Worm (Caenorhabditis elegans) whole organism, early embryonic: ENCODE data around the gene F11A10.5.

Experiments used
- B0310.2 ChIP-seq: sonication (generic microtip); optimal IDR thresholded peaks from 2 replicates; lab custom pipeline; 2016; ENCODE audit warnings: mild to moderate bottlenecking, missing genetic modification characterization, missing compliant biosample characterization
- F13C5.2 ChIP-seq: sonication (generic microtip); optimal IDR thresholded peaks from 2 replicates; lab custom pipeline; 2017; ENCODE audit warnings: mild to moderate bottlenecking, missing genetic modification characterization, inconsistent platforms, missing compliant biosample characterization
- aly-1 ChIP-seq: sonication (generic microtip); optimal IDR thresholded peaks from 2 replicates; lab custom pipeline; 2016; ENCODE audit warnings: missing genetic modification characterization, missing compliant biosample characterization
- ama-1 ChIP-seq: fragments of 150-350 bp; optimal IDR thresholded peaks from 2 replicates; lab custom pipeline; 2014
- ceh-13 ChIP-seq: fragments of 200-800 bp; sonication (Bioruptor generic); optimal IDR thresholded peaks from 2 replicates; lab custom pipeline; 2018; ENCODE audit warnings: mild to moderate bottlenecking, missing genetic modification characterization, missing compliant biosample characterization
- ceh-36 ChIP-seq: sonication (generic microtip); optimal IDR thresholded peaks from 2 replicates; lab custom pipeline; 2016; ENCODE audit warnings: missing genetic modification characterization, inconsistent platforms, missing compliant biosample characterization
- ets-7 ChIP-seq: sonication (generic microtip); optimal IDR thresholded peaks from 2 replicates; lab custom pipeline; 2016; ENCODE audit warnings: missing genotype, missing genetic modification characterization, missing compliant biosample characterization
- flt-1 ChIP-seq: fragments of 200-800 bp; sonication (Bioruptor generic); IDR thresholded peaks from 2 replicates; pipeline ENCODE4 v1.3.6; 2022; ENCODE audit warnings: missing genetic modification characterization, missing compliant biosample characterization
- hmbx-1 ChIP-seq: sonication (generic microtip); optimal IDR thresholded peaks from 2 replicates; lab custom pipeline; 2016; ENCODE audit warnings: mild to moderate bottlenecking, missing genetic modification characterization, missing compliant biosample characterization
- hmg-4 ChIP-seq: fragments of 200-800 bp; sonication (Bioruptor generic); optimal IDR thresholded peaks from 2 replicates; lab custom pipeline; 2018; ENCODE audit warnings: mild to moderate bottlenecking, missing genetic modification characterization, missing compliant biosample characterization
- hnd-1 ChIP-seq: sonication (generic microtip); optimal IDR thresholded peaks from 2 replicates; lab custom pipeline; 2016; ENCODE audit warnings: missing genetic modification characterization, missing compliant biosample characterization
- pes-1 ChIP-seq: fragments of 200-800 bp; sonication (Bioruptor generic); IDR thresholded peaks from 2 replicates; pipeline ENCODE4 v1.3.6; 2022; ENCODE audit warnings: missing genetic modification reagents, missing genetic modification characterization, missing compliant biosample characterization
- scrt-1 ChIP-seq: fragments of 200-800 bp; sonication (Bioruptor generic); IDR thresholded peaks from 2 replicates; pipeline ENCODE4 v1.3.6; 2022; ENCODE audit warnings: missing genetic modification characterization, missing compliant biosample characterization
- sea-1 ChIP-seq: fragments of 200-800 bp; sonication (Bioruptor generic); conservative IDR thresholded peaks from 2 replicates; pipeline ENCODE4 v1.3.6; 2022; ENCODE audit warnings: missing genetic modification characterization, missing compliant biosample characterization
- tbx-11 ChIP-seq: fragments of 200-800 bp; sonication (Bioruptor generic); IDR thresholded peaks from 2 replicates; pipeline ENCODE4 v1.3.6; 2022; ENCODE audit warnings: missing genetic modification characterization, missing compliant biosample characterization
- tbx-37 ChIP-seq: fragments of 200-800 bp; sonication (Bioruptor generic); conservative IDR thresholded peaks from 2 replicates; pipeline ENCODE4 v1.3.6; 2022; ENCODE audit warnings: missing genetic modification reagents, missing genetic modification characterization, missing compliant biosample characterization
- tra-4 ChIP-seq: sonication (generic microtip); optimal IDR thresholded peaks from 2 replicates; lab custom pipeline; 2017; ENCODE audit warnings: missing genetic modification characterization, missing compliant biosample characterization

Gene F11A10.5

ce11 chrIV:12056603-12057002 is 37.3 kb upstream of the F11A10.5 start, which contains the start of gene K08E4.2:
Gene K08E4.2 (minus strand): TSS chrIV:12056656.
- no peak for TF ChIP-seq ama-1
- TF ChIP-seq ceh-36 (tag; lab: Kevin White, UChicago) = no peak
- no peak for TF ChIP-seq scrt-1 (GFP tag; lab: Robert Waterston, UW)
- no peak for TF ChIP-seq tbx-11 (GFP tag; lab: Robert Waterston, UW)
- no peak for TF ChIP-seq sea-1 (GFP tag; lab: Robert Waterston, UW)
- TF ChIP-seq hmbx-1 (tag; lab: Kevin White, UChicago) = no peak
- no peak for TF ChIP-seq F13C5.2
- no peak for TF ChIP-seq ceh-13 (GFP tag; lab: Kevin White, UChicago)
- no peak for TF ChIP-seq tbx-37
- no peak for TF ChIP-seq ets-7 (tag; lab: Kevin White, UChicago)
- no peak for TF ChIP-seq pes-1 (GFP tag; lab: Robert Waterston, UW)
- no peak for TF ChIP-seq aly-1 (tag; lab: Kevin White, UChicago)
- no peak for TF ChIP-seq tra-4 (tag; lab: Kevin White, UChicago)
- TF ChIP-seq hnd-1 = no peak
- TF ChIP-seq flt-1 (GFP tag; lab: Robert Waterston, UW) = no peak
- no peak for TF ChIP-seq B0310.2 (tag; lab: Kevin White, UChicago)

ce11 chrIV:12057508-12057907 is 36.4 kb upstream of the F11A10.5 start, which contains the start of gene K08E4.3:
Gene K08E4.3 (plus strand): TSS chrIV:12057742.
- TF ChIP-seq F13C5.2 (no peak), B0310.2 (tag; lab: Kevin White, UChicago) (no peak), hmg-4 (GFP tag; lab: Kevin White, UChicago) (no peak), ets-7 (tag; lab: Kevin White, UChicago) (no peak), sea-1 (GFP tag; lab: Robert Waterston, UW) (no peak), ceh-36 (tag; lab: Kevin White, UChicago) (no peak), tra-4 (tag; lab: Kevin White, UChicago) (no peak)

DNA sequence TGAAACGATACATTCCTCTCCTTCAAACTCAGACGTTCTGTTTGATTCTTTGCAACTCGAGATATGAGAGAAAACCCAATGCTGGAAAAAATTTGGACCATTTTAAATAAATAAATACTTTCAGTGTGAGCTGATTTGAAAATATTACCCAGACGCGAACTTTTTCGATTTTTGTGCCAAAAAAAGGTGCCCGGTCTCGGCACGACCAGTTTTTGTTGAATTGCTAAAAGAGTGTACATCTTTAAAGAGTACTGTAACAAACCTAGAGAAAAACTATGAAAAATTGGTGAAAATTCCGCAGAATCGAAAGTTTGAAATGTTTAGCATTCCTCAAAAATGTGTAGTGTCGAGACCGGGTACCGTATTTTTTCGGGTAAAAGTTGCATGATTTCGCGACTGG is 32.7 kb upstream of the F11A10.5 start, which contains the start of gene K08E4.8:
Gene K08E4.8, minus strand, starts transcription at position 101 of the 400 bp plus-strand sequence.
- TF ChIP-seq ceh-36 (tag; lab: Kevin White, UChicago) (no peak), tra-4 (tag; lab: Kevin White, UChicago) (no peak), ceh-13 (GFP tag; lab: Kevin White, UChicago) (no peak), aly-1 (tag; lab: Kevin White, UChicago) (no peak), B0310.2 (tag; lab: Kevin White, UChicago) (no peak), scrt-1 (GFP tag; lab: Robert Waterston, UW) (no peak), ets-7 (tag; lab: Kevin White, UChicago) (no peak)

ce11 chrIV:12068590-12068989 is 25.3 kb upstream of the F11A10.5 start, which contains the start of gene bath-37:
Gene bath-37 (plus strand): TSS chrIV:12068890.
- TF ChIP-seq sea-1 (GFP tag; lab: Robert Waterston, UW) (no peak), scrt-1 (GFP tag; lab: Robert Waterston, UW) (no peak), B0310.2 (tag; lab: Kevin White, UChicago) (no peak), hmbx-1 (tag; lab: Kevin White, UChicago) (no peak), hnd-1 (no peak), tbx-11 (GFP tag; lab: Robert Waterston, UW) (no peak), ceh-36 (tag; lab: Kevin White, UChicago) (no peak), flt-1 (GFP tag; lab: Robert Waterston, UW) (no peak), F13C5.2 (no peak), pes-1 (GFP tag; lab: Robert Waterston, UW) (no peak), aly-1 (tag; lab: Kevin White, UChicago) (no peak), tra-4 (tag; lab: Kevin White, UChicago) (no peak), tbx-37 (no peak)

DNA sequence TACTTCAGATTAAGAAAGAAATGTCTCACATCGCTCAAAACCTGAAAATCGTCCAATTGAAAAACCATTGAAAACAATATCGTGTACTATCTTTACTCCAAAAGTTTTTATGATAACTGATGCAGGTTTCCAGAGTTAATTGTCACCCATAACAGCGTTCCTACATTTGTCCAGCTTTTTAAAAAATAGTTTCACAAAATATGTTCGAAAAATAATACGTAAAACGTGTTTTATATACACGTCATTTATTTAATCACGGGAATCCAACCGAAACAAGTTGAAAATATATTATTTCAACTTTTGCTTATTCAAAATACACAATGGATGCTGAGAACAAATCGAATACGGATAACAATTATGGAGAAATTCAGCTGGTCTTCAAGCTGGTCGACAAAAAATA is 18.4 kb upstream of the F11A10.5 start, which contains the start of gene K08E4.7:
Gene K08E4.7, plus strand, starts transcription at position 301 of the 400 bp plus-strand sequence.
- TF ChIP-seq ceh-13 (GFP tag; lab: Kevin White, UChicago) = no peak
- no peak for TF ChIP-seq tbx-11 (GFP tag; lab: Robert Waterston, UW)
- TF ChIP-seq tra-4 (tag; lab: Kevin White, UChicago) = no peak
- no peak for TF ChIP-seq sea-1 (GFP tag; lab: Robert Waterston, UW)
- no peak for TF ChIP-seq ama-1
- TF ChIP-seq flt-1 (GFP tag; lab: Robert Waterston, UW) = no peak
- no peak for TF ChIP-seq ets-7 (tag; lab: Kevin White, UChicago)
- no peak for TF ChIP-seq ceh-36 (tag; lab: Kevin White, UChicago)
- TF ChIP-seq hmbx-1 (tag; lab: Kevin White, UChicago) = no peak
- no peak for TF ChIP-seq B0310.2 (tag; lab: Kevin White, UChicago)
- TF ChIP-seq hnd-1 = no peak
- no peak for TF ChIP-seq tbx-37
- TF ChIP-seq hmg-4 (GFP tag; lab: Kevin White, UChicago) = no peak
- no peak for TF ChIP-seq pes-1 (GFP tag; lab: Robert Waterston, UW)
- TF ChIP-seq aly-1 (tag; lab: Kevin White, UChicago) = no peak
- no peak for TF ChIP-seq F13C5.2

ce11 chrIV:12078112-12078812 is 15.7 kb upstream of the F11A10.5 start, which contains the start of gene tmed-1:
Gene tmed-1 (minus strand): TSS chrIV:12078162.
- TF ChIP-seq F13C5.2 (no peak), sea-1 (GFP tag; lab: Robert Waterston, UW) (no peak), pes-1 (GFP tag; lab: Robert Waterston, UW) (no peak), hnd-1 (no peak), ets-7 (tag; lab: Kevin White, UChicago) (no peak), hmbx-1 (tag; lab: Kevin White, UChicago) (no peak), tbx-11 (GFP tag; lab: Robert Waterston, UW) (no peak), B0310.2 (tag; lab: Kevin White, UChicago) (no peak), ceh-36 (tag; lab: Kevin White, UChicago) (no peak), hmg-4 (GFP tag; lab: Kevin White, UChicago) (no peak), tbx-37 (no peak), scrt-1 (GFP tag; lab: Robert Waterston, UW) (no peak)
